Worm (Caenorhabditis elegans): Measurements from ENCODE around the gene F53A2.3.

Gene F53A2.3

ce11 chrIII:13359256-13359655 is 19.7 kb upstream of the F53A2.3 start, which contains the start of gene F53A2.9:
TSS of gene F53A2.9 (minus strand) at chrIII:13359356.
- TF ChIP-seq C17E4.6 (GFP tag; IDR thresholded peaks at IDR 0.05) (no peak), lsl-1 (GFP tag; optimal IDR thresholded peaks at IDR 0.05) (no peak), sea-2 (GFP tag; IDR thresholded peaks at IDR 0.05) (no peak), madf-10 (tag; optimal IDR thresholded peaks at IDR 0.05) (no peak), ztf-3 (GFP tag; optimal IDR thresholded peaks at IDR 0.05) (no peak), ama-1 (optimal IDR thresholded peaks at IDR 0.05) (no peak), ama-1 (GFP tag; optimal IDR thresholded peaks at IDR 0.05) (no peak), pbrm-1 (GFP tag; IDR thresholded peaks at IDR 0.05) (no peak), attf-5 (GFP tag; optimal IDR thresholded peaks at IDR 0.05) (no peak), F57C9.4 (tag; optimal IDR thresholded peaks at IDR 0.05) (no peak), sdz-38 (tag; optimal IDR thresholded peaks at IDR 0.05) (no peak), C06A6.2 (GFP tag; conservative IDR thresholded peaks at IDR 0.05) (no peak), snpc-1.1 (tag; optimal IDR thresholded peaks at IDR 0.05; ENCODE audit: insufficient read depth) (no peak), nfyb-1 (GFP tag; IDR thresholded peaks at IDR 0.05) (no peak), madf-8 (GFP tag; conservative IDR thresholded peaks at IDR 0.05) (no peak), K11D2.4 (GFP tag; IDR thresholded peaks at IDR 0.05) (no peak), aptf-3 (GFP tag; IDR thresholded peaks at IDR 0.05) (no peak), cebp-1 (GFP tag; IDR thresholded peaks at IDR 0.05) (no peak), cebp-1 (tag; optimal IDR thresholded peaks at IDR 0.05) (no peak), ceh-79 (tag; optimal IDR thresholded peaks at IDR 0.05) (no peak), snpc-4 (GFP tag; optimal IDR thresholded peaks at IDR 0.05) (no peak), snpc-4 (tag; optimal IDR thresholded peaks at IDR 0.05) (no peak)

ce11 chrIII:13350964-13351363 is 11.4 kb upstream of the F53A2.3 start:
- TF ChIP-seq ztf-18 (tag; optimal IDR thresholded peaks at IDR 0.05), result no peak
- TF ChIP-seq madf-8 (GFP tag; conservative IDR thresholded peaks at IDR 0.05), result no peak
- no peak for TF ChIP-seq Y53G8AR.9 (GFP tag; conservative IDR thresholded peaks at IDR 0.05)
- no peak for TF ChIP-seq fkh-3 (tag; optimal IDR thresholded peaks at IDR 0.05)
- no peak for TF ChIP-seq rpc-1 (optimal IDR thresholded peaks at IDR 0.05)
- TF ChIP-seq rpc-1 (tag; optimal IDR thresholded peaks at IDR 0.05), result no peak
- no peak for TF ChIP-seq lin-54 (GFP tag; optimal IDR thresholded peaks at IDR 0.05)
- TF ChIP-seq ceh-79 (tag; optimal IDR thresholded peaks at IDR 0.05), result no peak
- no peak for TF ChIP-seq B0336.3 (GFP tag; IDR thresholded peaks at IDR 0.05)
- TF ChIP-seq sdz-38 (tag; optimal IDR thresholded peaks at IDR 0.05), result no peak
- TF ChIP-seq Y56A3A.18 (GFP tag; IDR thresholded peaks at IDR 0.05), result no peak

- no peak for TF ChIP-seq C17E4.6 (GFP tag; IDR thresholded peaks at IDR 0.05)
- TF ChIP-seq ceh-100 (GFP tag; IDR thresholded peaks at IDR 0.05), result no peak
- TF ChIP-seq zim-3 (tag; optimal IDR thresholded peaks at IDR 0.05), result no peak
- no peak for TF ChIP-seq dpff-1 (tag; optimal IDR thresholded peaks at IDR 0.05)
- no peak for TF ChIP-seq dox-1 (GFP tag; IDR thresholded peaks at IDR 0.05)
- no peak for TF ChIP-seq somi-1 (GFP tag; optimal IDR thresholded peaks at IDR 0.05)
- no peak for TF ChIP-seq hlh-12 (tag; optimal IDR thresholded peaks at IDR 0.05)
Observed at ce11 chrIII:13348891-13349290, 9.3 kb upstream of the F53A2.3 start.

ce11 chrIII:13347782-13348327 is 8.3 kb upstream of the F53A2.3 start:
- no peak for TF ChIP-seq hsf-1 (GFP tag; IDR thresholded peaks at IDR 0.05)
- TF ChIP-seq cebp-1 (GFP tag; IDR thresholded peaks at IDR 0.05), result no peak
- TF ChIP-seq cebp-1 (tag; optimal IDR thresholded peaks at IDR 0.05), result peak; percentile 48
- TF ChIP-seq F57C9.4 (tag; optimal IDR thresholded peaks at IDR 0.05), result no peak
- TF ChIP-seq zfh-2 (GFP tag; conservative IDR thresholded peaks at IDR 0.05), result peak; percentile 35; the same call in 1 of the 2 replicates
- no peak for TF ChIP-seq nhr-179 (tag; optimal IDR thresholded peaks at IDR 0.05)
- TF ChIP-seq lin-54 (GFP tag; optimal IDR thresholded peaks at IDR 0.05), result no peak

Measured in whole organism, young adult.